Fruit fly (Drosophila melanogaster) whole organism, wandering third instar larva: Measurements from ENCODE around the gene CG14710.
A peak's percentile ranks its signal among the peaks of the same experiment; 100 is the strongest.

Source experiments
- Abd-B ChIP-seq: fragments of >200 bp; optimal IDR thresholded peaks from 2 replicates; lab custom pipeline; 2017; ENCODE audit warnings: missing biosample characterization, missing genetic modification characterization
- CG9705 ChIP-seq: fragments of 200-800 bp; sonication (Bioruptor generic); optimal IDR thresholded peaks from 2 replicates; lab custom pipeline; 2018; ENCODE audit warnings: missing biosample characterization, mild to moderate bottlenecking, missing genetic modification characterization
- Dfd ChIP-seq: fragments of >200 bp; optimal IDR thresholded peaks from 2 replicates; lab custom pipeline; 2017; ENCODE audit warnings: missing biosample characterization, missing genetic modification characterization
- Dif ChIP-seq: fragments of 200-275, 200-300 bp; sonication (Bioruptor generic); optimal IDR thresholded peaks from 2 replicates; lab custom pipeline; 2018; ENCODE audit warnings: missing biosample characterization, missing genetic modification characterization; ENCODE audit not compliant: partially characterized antibody
- GATAd ChIP-seq: sonication (Bioruptor generic); optimal IDR thresholded peaks from 2 replicates; lab custom pipeline; 2016; ENCODE audit warnings: missing biosample characterization, missing genetic modification characterization
- HLH106 ChIP-seq: fragments of 200-800 bp; optimal IDR thresholded peaks from 3 replicates; lab custom pipeline; 2019; ENCODE audit warnings: missing biosample characterization, mild to moderate bottlenecking, missing genetic modification characterization, moderate library complexity
- Hnf4 ChIP-seq: fragments of 200-800 bp; sonication (Bioruptor generic); optimal IDR thresholded peaks from 2 replicates; lab custom pipeline; 2016; ENCODE audit warnings: missing biosample characterization, mild to moderate bottlenecking, missing genetic modification characterization
- Hr83 ChIP-seq: fragments of 200-300 bp; sonication (Bioruptor generic); optimal IDR thresholded peaks from 2 replicates; lab custom pipeline; 2016; ENCODE audit warnings: missing biosample characterization, mild to moderate bottlenecking, missing genetic modification characterization, moderate library complexity; ENCODE audit not compliant: poor library complexity, severe bottlenecking
- Jra ChIP-seq: sonication (Bioruptor generic); optimal IDR thresholded peaks from 2 replicates; lab custom pipeline; 2016; ENCODE audit warnings: missing biosample characterization, missing genetic modification characterization
- Mio ChIP-seq: sonication (Bioruptor generic); optimal IDR thresholded peaks from 2 replicates; lab custom pipeline; 2016; ENCODE audit warnings: missing biosample characterization, missing genetic modification characterization
- Myc ChIP-seq: fragments of >200 bp; optimal IDR thresholded peaks from 2 replicates; lab custom pipeline; 2017
- N ChIP-seq: fragments of >200 bp; optimal IDR thresholded peaks from 2 replicates; lab custom pipeline; 2018; ENCODE audit warnings: missing biosample characterization, missing external identifiers, missing genetic modification characterization
- OdsH ChIP-seq: fragments of 200-800 bp; sonication (Bioruptor generic); optimal IDR thresholded peaks from 2 replicates; lab custom pipeline; 2016; ENCODE audit warnings: missing biosample characterization, mild to moderate bottlenecking, missing genetic modification characterization
- Rel ChIP-seq, 2 experiments: fragments of 200-800 bp; sonication (Bioruptor generic) in 1 of 2; optimal IDR thresholded peaks; 2 replicates in 1 of 2; 3 replicates in 1 of 2; lab custom pipeline; 2016 to 2019; ENCODE audit warnings: mild to moderate bottlenecking in 2 of 2, missing biosample characterization in 2 of 2, missing genetic modification characterization in 2 of 2, moderate library complexity in 1 of 2
- br ChIP-seq: fragments of 200-800 bp; sonication (Bioruptor generic); optimal IDR thresholded peaks from 2 replicates; lab custom pipeline; 2016; ENCODE audit warnings: missing biosample characterization, missing genetic modification characterization
- brk ChIP-seq: fragments of 200-800 bp; sonication (Bioruptor generic); optimal IDR thresholded peaks from 2 replicates; lab custom pipeline; 2016; ENCODE audit warnings: missing biosample characterization, mild to moderate bottlenecking, missing genetic modification characterization
- dl ChIP-seq, 2 experiments: fragments of 175-275, 200-275 bp in 1 of 2; fragments of 200-275 bp in 1 of 2; sonication (Bioruptor generic); optimal IDR thresholded peaks; lab custom pipeline; 2018; ENCODE audit warnings: mild to moderate bottlenecking in 2 of 2, missing biosample characterization in 2 of 2, missing genetic modification characterization in 2 of 2, moderate library complexity in 2 of 2; ENCODE audit not compliant: partially characterized antibody in 2 of 2, insufficient read depth in 1 of 2
- dmrt93B ChIP-seq: fragments of 200-800 bp; sonication (Bioruptor generic); optimal IDR thresholded peaks from 2 replicates; lab custom pipeline; 2018; ENCODE audit warnings: missing biosample characterization, mild to moderate bottlenecking, missing genetic modification characterization
- dsf ChIP-seq: sonication (Bioruptor generic); optimal IDR thresholded peaks from 2 replicates; lab custom pipeline; 2016; ENCODE audit warnings: missing biosample characterization, missing genetic modification characterization, borderline replicate concordance
- ey ChIP-seq: fragments of 200-800 bp; sonication (Bioruptor generic); optimal IDR thresholded peaks from 2 replicates; lab custom pipeline; 2016; ENCODE audit warnings: missing biosample characterization, missing genetic modification characterization
- fru ChIP-seq: fragments of 200-800 bp; sonication (Bioruptor generic); optimal IDR thresholded peaks from 3 replicates; lab custom pipeline; 2016; ENCODE audit warnings: missing biosample characterization, mild to moderate bottlenecking, missing genetic modification characterization
- h ChIP-seq: fragments of 200-800 bp; sonication (Bioruptor generic); optimal IDR thresholded peaks from 3 replicates; lab custom pipeline; 2016; ENCODE audit warnings: missing biosample characterization, mild to moderate bottlenecking, missing genetic modification characterization
- jim ChIP-seq: fragments of 175-275, 200-325 bp; sonication (Bioruptor generic); optimal IDR thresholded peaks from 2 replicates; lab custom pipeline; 2016; ENCODE audit warnings: missing biosample characterization, mild to moderate bottlenecking, missing genetic modification characterization
- sv ChIP-seq: fragments of 200-800 bp; sonication (Bioruptor generic); optimal IDR thresholded peaks from 3 replicates; lab custom pipeline; 2016; ENCODE audit warnings: missing biosample characterization, missing genetic modification characterization
- tai ChIP-seq: sonication (Bioruptor generic); optimal IDR thresholded peaks from 2 replicates; lab custom pipeline; 2016; ENCODE audit warnings: missing biosample characterization, missing genetic modification characterization
- woc ChIP-seq: sonication (Bioruptor generic); optimal IDR thresholded peaks from 2 replicates; lab custom pipeline; 2016; ENCODE audit warnings: missing biosample characterization, mild to moderate bottlenecking, missing genetic modification characterization

CG14710 gene

DNA sequence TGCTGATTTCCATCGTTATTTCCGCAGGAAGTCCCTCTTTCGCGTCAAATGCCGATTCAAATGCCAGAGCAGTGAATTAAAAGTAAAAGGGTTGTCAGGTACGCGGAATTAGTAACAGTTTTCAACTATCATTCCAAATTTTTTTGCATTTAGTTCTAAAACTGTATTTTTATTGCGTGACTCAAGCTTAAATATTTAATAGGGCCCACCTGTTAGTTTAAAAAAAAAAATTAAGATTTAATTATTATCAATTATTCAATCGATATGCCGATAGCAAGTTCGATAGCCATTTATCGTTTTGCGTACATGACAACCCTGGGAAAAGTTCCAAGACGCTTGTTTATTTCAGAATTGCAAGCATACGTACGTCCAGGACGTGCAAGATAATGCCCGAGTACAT lies 3.1 kb downstream of the CG14710 start, which contains the start of gene CG14711 (continued):
- peak; percentile 63 for TF ChIP-seq Hr83
- peak; percentile 84 for TF ChIP-seq HLH106 (tag; lab: Kevin White, UChicago)
- peak; percentile 64 for TF ChIP-seq dsf (GFP tag; lab: Kevin White, UChicago)
- no peak for TF ChIP-seq Myc
- no peak for TF ChIP-seq dl (GFP tag; optimal IDR thresholded peaks at IDR 0.05; lab: Kevin White, UChicago; ENCODE audit: insufficient read depth in 1 of 2, partially characterized antibody in 2 of 2)
- no peak for TF ChIP-seq Mio
- TF ChIP-seq, all 38 proteins: peak for 11

DNA sequence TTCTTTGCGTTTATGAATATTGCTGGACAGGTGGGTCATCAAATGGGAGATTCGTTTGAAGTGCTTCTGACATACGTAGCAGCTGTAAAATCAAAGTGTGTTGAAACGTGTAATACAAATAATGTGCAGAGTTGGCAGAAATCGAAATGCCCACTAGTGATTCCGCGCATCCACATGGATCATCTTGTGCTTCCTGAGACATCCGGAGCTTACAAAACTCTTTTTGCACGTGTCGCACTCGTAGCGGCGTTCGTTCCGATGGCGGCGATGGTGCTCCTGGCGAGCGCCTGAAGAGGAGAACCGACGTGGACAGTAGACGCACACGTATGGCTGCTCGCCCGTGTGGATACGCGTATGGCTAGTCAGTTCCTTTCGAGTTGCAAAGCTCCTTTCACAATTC lies 5.7 kb downstream of the CG14710 start, which contains the start of gene Zaf1:
Gene Zaf1 (minus strand): TSS at position 101 of the 400 bp plus-strand sequence.
- TF ChIP-seq OdsH (GFP tag; lab: Kevin White, UChicago) (no peak), HLH106 (tag; lab: Kevin White, UChicago) (no peak), h (GFP tag; lab: Kevin White, UChicago) (no peak), ey (GFP tag; lab: Kevin White, UChicago) (no peak), fru (GFP tag; lab: Kevin White, UChicago) (no peak), Jra (GFP tag; lab: Kevin White, UChicago) (no peak), Dfd (GFP tag; lab: Kevin White, UChicago) (no peak), Mio (no peak), dsf (GFP tag; lab: Kevin White, UChicago) (no peak), brk (GFP tag; lab: Kevin White, UChicago) (no peak), br (GFP tag; lab: Kevin White, UChicago) (no peak)

DNA sequence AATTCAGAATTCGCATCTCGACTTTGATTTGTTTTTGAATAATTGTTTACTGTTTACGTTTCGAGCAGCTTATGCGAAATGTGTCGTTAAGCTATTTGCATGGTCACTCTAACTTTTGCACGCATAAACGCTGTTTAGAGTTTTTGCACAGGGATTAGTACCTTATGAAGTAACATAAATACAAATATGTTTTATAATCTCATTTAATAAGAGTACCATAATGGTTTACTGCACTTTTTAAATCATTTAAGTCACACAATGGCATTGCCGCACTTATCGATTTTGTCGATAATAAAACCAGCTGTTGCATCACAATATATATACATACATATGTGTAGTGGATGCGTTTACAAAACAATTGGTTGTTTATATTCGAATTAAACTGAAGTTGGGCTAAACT lies 6.7 kb downstream of the CG14710 start, which contains the start of the genes CG6813 and CG18764:
Gene CG6813 (minus strand): TSS at position 68 of the 400 bp plus-strand sequence.
Gene CG18764 (plus strand): TSS at position 319 of the 400 bp plus-strand sequence.
- TF ChIP-seq brk (GFP tag; lab: Kevin White, UChicago) (no peak), tai (GFP tag; lab: Kevin White, UChicago) (no peak)

DNA sequence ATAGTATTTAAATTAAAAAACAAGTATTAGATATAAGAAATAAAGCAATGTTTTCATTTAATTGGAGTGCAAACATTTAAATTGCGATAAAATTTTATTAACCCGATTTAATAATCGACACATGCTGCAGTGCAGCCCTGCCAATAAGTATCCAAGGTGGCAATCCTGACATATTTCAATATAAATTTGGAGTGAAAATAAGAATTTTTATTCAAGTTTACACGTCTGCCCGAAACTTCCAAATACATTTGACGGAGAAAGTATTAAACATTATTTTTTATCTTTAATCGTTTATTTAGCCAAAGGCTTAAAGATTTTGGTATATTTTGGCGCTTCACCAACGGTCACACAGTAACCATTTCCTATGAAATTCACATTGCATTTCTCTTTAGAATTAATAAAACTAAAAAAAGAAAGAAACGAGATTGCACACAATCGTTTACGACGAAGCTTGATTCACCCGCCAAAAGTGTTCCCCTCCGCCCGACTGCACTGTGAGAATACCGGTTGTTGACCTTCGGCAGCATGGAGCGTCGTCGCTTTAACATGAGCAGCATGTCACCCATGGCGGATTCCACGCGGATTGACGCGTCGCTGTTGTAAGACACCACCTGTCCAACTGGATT lies 8.6 kb downstream of the CG14710 start, which contains the start of gene CG14712:
Gene CG14712 (plus strand): TSS at position 344 of the 626 bp plus-strand sequence.
- peak; percentile 49 for TF ChIP-seq Hr83
- no peak for TF ChIP-seq Hnf4 (GFP tag; lab: Kevin White, UChicago)
- TF ChIP-seq Dif (GFP tag; lab: Kevin White, UChicago), result no peak
- TF ChIP-seq ey (GFP tag; lab: Kevin White, UChicago), result peak; percentile 21
- peak; percentile 27 for TF ChIP-seq sv (GFP tag; lab: Kevin White, UChicago)

DNA sequence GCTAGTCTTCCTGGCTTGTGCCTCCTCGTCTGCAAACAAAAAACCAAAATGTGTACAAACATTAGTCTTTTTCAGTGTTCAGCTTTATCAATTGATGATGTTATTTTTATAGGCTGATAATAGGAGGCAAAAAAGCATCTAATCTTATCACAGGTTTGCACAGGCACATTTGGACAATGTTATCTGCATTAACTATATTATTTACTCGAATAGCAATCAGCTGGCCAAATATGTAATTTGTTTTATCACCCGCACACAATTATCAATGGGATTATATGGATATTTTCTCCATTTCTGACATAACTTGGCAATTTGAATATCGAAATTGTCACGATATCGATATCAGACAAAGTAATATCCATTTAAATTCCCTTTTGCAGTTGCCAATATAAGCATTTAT lies 17.7 kb downstream of the CG14710 start:
- TF ChIP-seq brk (GFP tag; lab: Kevin White, UChicago) (no peak), CG9705 (no peak), Dif (GFP tag; lab: Kevin White, UChicago) (no peak), N (GFP tag; lab: Kevin White, UChicago) (no peak), Hnf4 (GFP tag; lab: Kevin White, UChicago) (no peak), woc (GFP tag; lab: Kevin White, UChicago) (no peak), sv (GFP tag; lab: Kevin White, UChicago) (no peak), jim (GFP tag; lab: Kevin White, UChicago) (no peak), Rel (GFP tag; optimal IDR thresholded peaks at IDR 0.05; lab: Kevin White, UChicago) (no peak), Rel (tag; optimal IDR thresholded peaks at IDR 0.05; lab: Kevin White, UChicago) (no peak), HLH106 (tag; lab: Kevin White, UChicago) (no peak), Abd-B (GFP tag; lab: Kevin White, UChicago) (no peak), dl (GFP tag; optimal IDR thresholded peaks at IDR 0.05; lab: Kevin White, UChicago; ENCODE audit: insufficient read depth in 1 of 2, partially characterized antibody in 2 of 2) (no peak), dmrt93B (GFP tag; lab: Kevin White, UChicago) (no peak), GATAd (GFP tag; lab: Kevin White, UChicago) (no peak)
